Worm (Caenorhabditis elegans) whole organism, young adult: Measurements from ENCODE around the gene atf-6.

Source experiments
- D2030.7 ChIP-seq: fragments of 200-800 bp; sonication (Bioruptor generic); IDR thresholded peaks from 2 replicates; pipeline ENCODE4 v1.3.6; 2022; ENCODE audit warnings: missing genetic modification reagents, missing genetic modification characterization, missing compliant biosample characterization
- K11D2.4 ChIP-seq: fragments of 200-800 bp; sonication (Bioruptor generic); IDR thresholded peaks from 2 replicates; pipeline ENCODE4 v1.3.6; 2022; ENCODE audit warnings: missing genetic modification reagents, missing genetic modification characterization, missing compliant biosample characterization
- Y53F4B.3 ChIP-seq: fragments of 200-800 bp; sonication (Bioruptor generic); IDR thresholded peaks from 2 replicates; pipeline ENCODE4 v1.3.6; 2022; ENCODE audit warnings: missing genetic modification reagents, missing genetic modification characterization, missing compliant biosample characterization
- Y67H2A.10 ChIP-seq: fragments of 200-800 bp; sonication (Bioruptor generic); conservative IDR thresholded peaks from 2 replicates; pipeline ENCODE4 v1.3.6; 2022; ENCODE audit warnings: missing genetic modification reagents, missing genetic modification characterization, missing compliant biosample characterization
- akir-1 ChIP-seq: fragments of 200-800 bp; sonication (Bioruptor generic); optimal IDR thresholded peaks from 2 replicates; lab custom pipeline; 2018; ENCODE audit warnings: mild to moderate bottlenecking, missing genetic modification characterization, moderate library complexity, missing compliant biosample characterization
- ama-1 ChIP-seq, 3 experiments: fragments of 150-350 bp in 1 of 3; sonication (generic microtip) in 2 of 3; optimal IDR thresholded peaks; 2 replicates each; lab custom pipeline; 2014 to 2018; ENCODE audit warnings: missing biosample characterization in 2 of 3, missing genetic modification characterization in 2 of 3, missing genetic modification reagents in 2 of 3
- aptf-3 ChIP-seq: fragments of 200-800 bp; sonication (Bioruptor generic); IDR thresholded peaks from 2 replicates; pipeline ENCODE4 v1.3.6; 2022; ENCODE audit warnings: missing genetic modification characterization, missing compliant biosample characterization
- cebp-1 ChIP-seq, 2 experiments: fragments of 200-800 bp in 1 of 2; sonication (Bioruptor generic) in 1 of 2; sonication (generic microtip) in 1 of 2; IDR thresholded peaks in 1 of 2; optimal IDR thresholded peaks in 1 of 2; 2 replicates each; pipeline versions ENCODE4 v1.3.6 to Lab custom; 2017 to 2022; ENCODE audit warnings: missing compliant biosample characterization in 2 of 2, missing genetic modification characterization in 2 of 2, mild to moderate bottlenecking in 1 of 2, missing genetic modification reagents in 1 of 2, moderate library complexity in 1 of 2
- ceh-100 ChIP-seq: fragments of 200-800 bp; sonication (Bioruptor generic); IDR thresholded peaks from 2 replicates; pipeline ENCODE4 v1.3.6; 2022; ENCODE audit warnings: missing genetic modification reagents, missing genetic modification characterization, missing compliant biosample characterization
- mel-28 ChIP-seq: sonication (generic microtip); optimal IDR thresholded peaks from 2 replicates; lab custom pipeline; 2016; ENCODE audit warnings: borderline replicate concordance, mild to moderate bottlenecking, missing genetic modification characterization, missing compliant biosample characterization
- nhr-80 ChIP-seq: sonication (generic microtip); optimal IDR thresholded peaks from 2 replicates; lab custom pipeline; 2016; ENCODE audit warnings: missing genetic modification characterization, missing compliant biosample characterization

The atf-6 gene

ce11 chrX:12534476-12534875 lies 53.7 kb downstream of the atf-6 start:
- TF ChIP-seq ama-1 (optimal IDR thresholded peaks at IDR 0.05; lab: Kevin White, UChicago) = no peak
- no peak for TF ChIP-seq ama-1 (GFP tag; optimal IDR thresholded peaks at IDR 0.05; lab: Kevin White, UChicago)
- TF ChIP-seq D2030.7 (GFP tag; lab: Robert Waterston, UW) = no peak
- TF ChIP-seq Y53F4B.3 (GFP tag; lab: Robert Waterston, UW) = no peak
- no peak for TF ChIP-seq Y67H2A.10 (GFP tag; lab: Robert Waterston, UW)
- no peak for TF ChIP-seq mel-28 (tag; lab: Kevin White, UChicago)
- TF ChIP-seq akir-1 = no peak
- no peak for TF ChIP-seq ceh-100 (GFP tag; lab: Robert Waterston, UW)
- no peak for TF ChIP-seq aptf-3 (GFP tag; lab: Robert Waterston, UW)
- TF ChIP-seq nhr-80 = no peak
- TF ChIP-seq K11D2.4 = no peak
- no peak for TF ChIP-seq cebp-1 (GFP tag; IDR thresholded peaks at IDR 0.05; lab: Robert Waterston, UW)
- TF ChIP-seq cebp-1 (tag; optimal IDR thresholded peaks at IDR 0.05; lab: Kevin White, UChicago) = no peak
